Fruit fly (Drosophila melanogaster) whole organism, pupa: ENCODE results near the gene CG3916.

Experiments
- CG12605 ChIP-seq: fragments of 200-800 bp; sonication (Bioruptor generic); IDR thresholded peaks from 2 replicates; pipeline ENCODE4 v1.3.6; 2022; ENCODE audit warnings: missing biosample characterization, missing genetic modification characterization
- CG13204 ChIP-seq: fragments of 200-800 bp; sonication (Bioruptor generic); optimal IDR thresholded peaks from 2 replicates; lab custom pipeline; 2018; ENCODE audit warnings: missing biosample characterization, mild to moderate bottlenecking, missing genetic modification characterization, moderate library complexity
- CG14655 ChIP-seq: fragments of 200-800 bp; sonication (Bioruptor generic); optimal IDR thresholded peaks from 3 replicates; lab custom pipeline; 2017; ENCODE audit warnings: mild to moderate bottlenecking, missing biosample characterization, missing genetic modification reagents, missing genetic modification characterization
- CG15710 ChIP-seq: fragments of 200-800 bp; sonication (Bioruptor generic); optimal IDR thresholded peaks from 2 replicates; lab custom pipeline; 2018; ENCODE audit warnings: missing biosample characterization, mild to moderate bottlenecking, missing genetic modification characterization, moderate library complexity
- CG17806 ChIP-seq: fragments of 200-800 bp; sonication (Bioruptor generic); optimal IDR thresholded peaks from 2 replicates; lab custom pipeline; 2018; ENCODE audit warnings: missing biosample characterization, mild to moderate bottlenecking, missing genetic modification characterization, moderate library complexity
- CG32121 ChIP-seq: fragments of 200-800 bp; sonication (Bioruptor generic); IDR thresholded peaks from 2 replicates; pipeline ENCODE4 v1.3.6; 2022; ENCODE audit warnings: missing biosample characterization, missing genetic modification characterization
- CG4496 ChIP-seq: fragments of 200-800 bp; sonication (Bioruptor generic); IDR thresholded peaks from 3 replicates; pipeline ENCODE4 v1.3.6; 2022; ENCODE audit warnings: missing biosample characterization, missing genetic modification characterization
- CG8159 ChIP-seq: fragments of 200-800 bp; sonication (Bioruptor generic); optimal IDR thresholded peaks from 3 replicates; lab custom pipeline; 2018; ENCODE audit warnings: missing biosample characterization, mild to moderate bottlenecking, missing genetic modification characterization, moderate library complexity
- CG8301 ChIP-seq: fragments of 200-800 bp; sonication (Bioruptor generic); optimal IDR thresholded peaks from 2 replicates; lab custom pipeline; 2018; ENCODE audit warnings: missing biosample characterization, mild to moderate bottlenecking, missing genetic modification characterization
- CG9948 ChIP-seq: fragments of 200-800 bp; sonication (Bioruptor generic); optimal IDR thresholded peaks from 2 replicates; lab custom pipeline; 2018; ENCODE audit warnings: missing biosample characterization, mild to moderate bottlenecking, missing genetic modification characterization, moderate library complexity
- EcR ChIP-seq: fragments of 200-800 bp; sonication (Bioruptor generic); optimal IDR thresholded peaks from 3 replicates; lab custom pipeline; 2019; ENCODE audit warnings: missing biosample characterization, missing genetic modification characterization, mild to moderate bottlenecking, moderate library complexity, missing genetic modification reagents
- Ets98B ChIP-seq: fragments of 200-800 bp; sonication (Bioruptor generic); IDR thresholded peaks from 2 replicates; pipeline ENCODE4 v1.3.6; 2022; ENCODE audit warnings: missing biosample characterization, missing genetic modification characterization
- Pif1A ChIP-seq: fragments of 200-800 bp; sonication (Bioruptor generic); optimal IDR thresholded peaks from 3 replicates; lab custom pipeline; 2016; ENCODE audit warnings: missing biosample characterization, missing genetic modification characterization
- Pif1B ChIP-seq: fragments of 200-800 bp; sonication (Bioruptor generic); optimal IDR thresholded peaks from 3 replicates; lab custom pipeline; 2016; ENCODE audit warnings: missing biosample characterization, missing genetic modification characterization
- fd96Ca ChIP-seq: fragments of 200-800 bp; sonication (Bioruptor generic); IDR thresholded peaks from 3 replicates; pipeline ENCODE4 v1.3.6; 2022; ENCODE audit warnings: missing biosample characterization, missing genetic modification characterization
- gl ChIP-seq: fragments of 200-800 bp; sonication (Bioruptor generic); optimal IDR thresholded peaks from 2 replicates; lab custom pipeline; 2018; ENCODE audit warnings: missing biosample characterization, mild to moderate bottlenecking, missing genetic modification characterization

Gene CG3916

dm6 chr3R:12269889-12270403 lies 40.7 kb downstream of the CG3916 start:
- TF ChIP-seq CG12605 (GFP tag; lab: Robert Waterston, UW) (no peak), CG17806 (tag; lab: Kevin White, UChicago) (no peak), EcR (no peak), CG8301 (tag; lab: Kevin White, UChicago) (no peak)

DNA sequence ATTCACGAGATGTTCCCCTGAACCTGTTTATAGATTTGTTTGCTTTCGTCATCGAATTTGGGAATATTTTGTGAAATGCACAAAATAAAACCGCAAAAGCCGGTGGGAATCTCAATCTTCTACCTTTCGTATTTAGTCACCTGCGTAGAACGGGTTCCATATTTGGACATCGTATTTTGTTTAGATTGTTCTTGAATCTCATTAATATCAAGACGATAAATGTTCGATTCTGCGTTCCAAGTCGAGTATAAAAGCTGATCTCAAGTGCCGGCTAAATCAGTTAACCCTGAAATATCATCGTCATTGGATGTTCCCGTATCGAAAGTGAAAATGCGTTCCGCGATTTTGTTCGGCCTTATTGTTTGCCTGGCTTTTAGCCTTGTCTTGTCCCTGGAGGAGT lies 41.4 kb downstream of the CG3916 start, which contains the start of gene CG17738:
Gene CG17738, plus strand, starts transcription at position 301 of the 400 bp plus-strand sequence.
- TF ChIP-seq CG9948 (tag; lab: Kevin White, UChicago) = no peak
- TF ChIP-seq CG15710 = no peak
- TF ChIP-seq CG13204 (GFP tag; lab: Kevin White, UChicago) = no peak
- no peak for TF ChIP-seq EcR
- TF ChIP-seq CG32121 = no peak
- no peak for TF ChIP-seq CG4496 (GFP tag; lab: Robert Waterston, UW)
- no peak for TF ChIP-seq gl
- TF ChIP-seq fd96Ca (GFP tag; lab: Robert Waterston, UW) = no peak
- no peak for TF ChIP-seq Pif1B (GFP tag; lab: Kevin White, UChicago)
- no peak for TF ChIP-seq Ets98B
- no peak for TF ChIP-seq CG14655 (GFP tag; lab: Kevin White, UChicago)

DNA sequence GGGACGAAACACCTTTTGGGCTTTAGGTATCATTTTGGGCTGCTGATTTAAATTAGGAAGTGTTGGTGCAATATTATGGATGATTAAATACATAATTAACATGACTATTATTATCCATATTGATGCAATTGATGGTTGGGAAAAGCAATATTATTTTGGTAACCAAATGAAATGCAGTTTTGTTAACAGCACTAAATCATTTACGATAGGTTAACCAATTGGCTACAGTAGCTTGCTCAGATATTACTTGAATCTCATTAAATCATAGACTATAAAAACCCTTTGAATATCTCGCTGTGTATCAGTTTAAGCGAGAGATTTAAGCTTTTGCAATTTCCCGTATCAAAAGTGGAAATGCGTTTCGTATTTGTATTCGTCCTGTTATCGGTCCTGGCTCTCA lies 43.6 kb downstream of the CG3916 start, which contains the start of gene Sfp87B:
Gene Sfp87B, plus strand, starts transcription at position 301 of the 400 bp plus-strand sequence.
- TF ChIP-seq Ets98B = no peak
- TF ChIP-seq CG14655 (GFP tag; lab: Kevin White, UChicago) = no peak
- no peak for TF ChIP-seq EcR
- no peak for TF ChIP-seq CG13204 (GFP tag; lab: Kevin White, UChicago)
- TF ChIP-seq CG32121 = no peak
- TF ChIP-seq, all 21 proteins: peak for 0

- TF ChIP-seq CG13204 (GFP tag; lab: Kevin White, UChicago) = peak; percentile 3
- no peak for TF ChIP-seq Pif1A
- no peak for TF ChIP-seq CG32121
- TF ChIP-seq CG8159 (tag; lab: Kevin White, UChicago) = no peak
- TF ChIP-seq EcR = peak; percentile 20
- TF ChIP-seq, all 21 proteins: peak for 2
Observed at dm6 chr3R:12279019-12279418, 49.8 kb downstream of the CG3916 start.
